Fruit fly (Drosophila melanogaster) whole organism, embryonic: ENCODE results near the gene mRpL12.
A peak's percentile ranks its signal among the peaks of the same experiment; 100 is the strongest.

Experiments used
- Ada2b ChIP-seq: fragments of 200-800 bp; sonication (Bioruptor generic); IDR thresholded peaks from 2 replicates; pipeline ENCODE4 v1.3.6; 2022; ENCODE audit warnings: missing biosample characterization, missing genetic modification characterization
- CG11723 ChIP-seq: fragments of 200-800 bp; sonication (Bioruptor generic); optimal IDR thresholded peaks from 2 replicates; lab custom pipeline; 2017; ENCODE audit warnings: missing biosample characterization, mild to moderate bottlenecking, missing genetic modification characterization
- CG12071 ChIP-seq: fragments of 200-800 bp; sonication (Bioruptor generic); optimal IDR thresholded peaks from 3 replicates; lab custom pipeline; 2018; ENCODE audit warnings: missing biosample characterization, mild to moderate bottlenecking, missing genetic modification characterization
- CG12155 ChIP-seq: fragments of 200-800 bp; sonication (Bioruptor generic); optimal IDR thresholded peaks from 3 replicates; lab custom pipeline; 2016; ENCODE audit warnings: missing biosample characterization, missing genetic modification characterization
- CG13424 ChIP-seq: fragments of 200-800 bp; sonication (Bioruptor generic); optimal IDR thresholded peaks from 2 replicates; lab custom pipeline; 2019; ENCODE audit warnings: missing biosample characterization, mild to moderate bottlenecking, missing genetic modification characterization, moderate library complexity
- CG15269 ChIP-seq: fragments of 200-800 bp; sonication (Bioruptor generic); optimal IDR thresholded peaks from 2 replicates; lab custom pipeline; 2018; ENCODE audit warnings: missing biosample characterization, mild to moderate bottlenecking, missing genetic modification characterization, moderate library complexity
- CG18476 ChIP-seq: fragments of 200-800 bp; sonication (Bioruptor generic); optimal IDR thresholded peaks from 2 replicates; lab custom pipeline; 2016; ENCODE audit warnings: missing biosample characterization, mild to moderate bottlenecking, missing genetic modification characterization
- CG31388 ChIP-seq: fragments of 200-800 bp; sonication (Bioruptor generic); optimal IDR thresholded peaks from 2 replicates; lab custom pipeline; 2016; ENCODE audit warnings: missing biosample characterization, missing genetic modification characterization
- CG3281 ChIP-seq: fragments of 200-800 bp; sonication (Bioruptor generic); optimal IDR thresholded peaks from 3 replicates; lab custom pipeline; 2017; ENCODE audit warnings: missing biosample characterization, mild to moderate bottlenecking, missing genetic modification characterization
- CG3995 ChIP-seq: fragments of 200-800 bp; sonication (Bioruptor generic); optimal IDR thresholded peaks from 3 replicates; lab custom pipeline; 2016; ENCODE audit warnings: missing biosample characterization, missing genetic modification characterization
- CG4617 ChIP-seq: fragments of 200-800 bp; sonication (Bioruptor generic); optimal IDR thresholded peaks from 3 replicates; lab custom pipeline; 2016; ENCODE audit warnings: missing biosample characterization, missing genetic modification characterization, borderline replicate concordance
- CG7556 ChIP-seq: fragments of 200-800 bp; sonication (Bioruptor generic); optimal IDR thresholded peaks from 2 replicates; lab custom pipeline; 2017; ENCODE audit warnings: missing biosample characterization, mild to moderate bottlenecking, missing genetic modification characterization
- CG7987 ChIP-seq: fragments of 200-800 bp; sonication (Bioruptor generic); optimal IDR thresholded peaks from 2 replicates; lab custom pipeline; 2018; ENCODE audit warnings: missing biosample characterization, mild to moderate bottlenecking, missing genetic modification characterization, moderate library complexity
- D19B ChIP-seq: fragments of 200-800 bp; sonication (Bioruptor generic); optimal IDR thresholded peaks from 2 replicates; lab custom pipeline; 2017; ENCODE audit warnings: missing biosample characterization, mild to moderate bottlenecking, missing genetic modification characterization
- Doc2 ChIP-seq: fragments of 200-800 bp; sonication (Bioruptor generic); IDR thresholded peaks from 2 replicates; pipeline ENCODE4 v1.3.6; 2022; ENCODE audit warnings: missing biosample characterization, missing genetic modification characterization
- Dp ChIP-seq: fragments of 200-800 bp; sonication (Bioruptor generic); optimal IDR thresholded peaks from 2 replicates; lab custom pipeline; 2018; ENCODE audit warnings: missing biosample characterization, mild to moderate bottlenecking, missing genetic modification characterization, moderate library complexity
- Gug ChIP-seq: fragments of 200-800 bp; sonication (Bioruptor generic); IDR thresholded peaks from 4 replicates; pipeline ENCODE4 v1.3.6; 2022; ENCODE audit warnings: missing biosample characterization, missing genetic modification characterization
- Myb ChIP-seq: fragments of 200-800 bp; sonication (Bioruptor generic); optimal IDR thresholded peaks from 2 replicates; lab custom pipeline; 2016; ENCODE audit warnings: missing biosample characterization, missing genetic modification characterization
- Nf-YA ChIP-seq: fragments of 200-800 bp; sonication (Bioruptor generic); IDR thresholded peaks from 2 replicates; pipeline ENCODE4 v1.3.6; 2022; ENCODE audit warnings: missing biosample characterization, missing genetic modification characterization
- NfI ChIP-seq: fragments of 200-800 bp; sonication (Bioruptor generic); optimal IDR thresholded peaks from 3 replicates; lab custom pipeline; 2018; ENCODE audit warnings: missing biosample characterization, mild to moderate bottlenecking, missing genetic modification characterization, moderate library complexity
- PHDP ChIP-seq: fragments of 200-800 bp; sonication (Bioruptor generic); optimal IDR thresholded peaks from 3 replicates; lab custom pipeline; 2018; ENCODE audit warnings: missing biosample characterization, mild to moderate bottlenecking, missing genetic modification characterization, moderate library complexity
- Scr ChIP-seq: fragments of 200-800 bp; sonication (Bioruptor generic); IDR thresholded peaks from 2 replicates; pipeline ENCODE4 v1.3.6; 2022; ENCODE audit warnings: missing biosample characterization, missing genetic modification characterization; ENCODE audit not compliant: partially characterized antibody
- ase ChIP-seq: fragments of 200-800 bp; sonication (Bioruptor generic); IDR thresholded peaks from 3 replicates; pipeline ENCODE4 v1.3.6; 2022; ENCODE audit warnings: missing biosample characterization, missing genetic modification characterization
- ato ChIP-seq: fragments of 200-800 bp; sonication (Bioruptor generic); IDR thresholded peaks from 2 replicates; pipeline ENCODE4 v1.3.6; 2022; ENCODE audit warnings: missing biosample characterization, missing genetic modification characterization; ENCODE audit not compliant: partially characterized antibody
- chm ChIP-seq: fragments of 200-800 bp; sonication (Bioruptor generic); IDR thresholded peaks from 2 replicates; pipeline ENCODE4 v1.3.6; 2022; ENCODE audit warnings: missing biosample characterization, missing genetic modification characterization
- crol ChIP-seq: fragments of 200-800 bp; sonication (Bioruptor generic); IDR thresholded peaks from 2 replicates; pipeline ENCODE4 v1.3.6; 2022; ENCODE audit warnings: missing biosample characterization, missing genetic modification characterization
- danr ChIP-seq: fragments of 200-800 bp; sonication (Bioruptor generic); IDR thresholded peaks from 2 replicates; pipeline ENCODE4 v1.3.6; 2022; ENCODE audit warnings: missing biosample characterization, missing genetic modification characterization
- dpn ChIP-seq, 2 experiments: fragments of 200-800 bp; sonication (Bioruptor generic); optimal IDR thresholded peaks; 3 replicates each; lab custom pipeline; 2016; ENCODE audit warnings: missing biosample characterization in 2 of 2, missing genetic modification characterization in 2 of 2
- eve ChIP-seq, 2 experiments: fragments of >200 bp; optimal IDR thresholded peaks; 2 replicates each; lab custom pipeline; 2017; ENCODE audit warnings: missing biosample characterization in 2 of 2, missing genetic modification characterization in 2 of 2
- ewg ChIP-seq: fragments of 200-800 bp; sonication (Bioruptor generic); optimal IDR thresholded peaks from 3 replicates; lab custom pipeline; 2017; ENCODE audit warnings: mild to moderate bottlenecking, missing biosample characterization, missing genetic modification reagents, missing genetic modification characterization
- ftz-f1 ChIP-seq: fragments of 200-800 bp; sonication (Bioruptor generic); optimal IDR thresholded peaks from 2 replicates; lab custom pipeline; 2016; ENCODE audit warnings: missing biosample characterization, missing genetic modification characterization
- hb ChIP-seq: fragments of 200-800 bp; sonication (Bioruptor generic); IDR thresholded peaks from 3 replicates; pipeline ENCODE4 v1.3.6; 2022; ENCODE audit warnings: missing biosample characterization, missing genetic modification characterization; ENCODE audit not compliant: partially characterized antibody
- her ChIP-seq: fragments of 200-800 bp; sonication (Bioruptor generic); optimal IDR thresholded peaks from 2 replicates; lab custom pipeline; 2016; ENCODE audit warnings: missing biosample characterization, missing genetic modification characterization
- jing ChIP-seq: fragments of 200-800 bp; sonication (Bioruptor generic); optimal IDR thresholded peaks from 2 replicates; lab custom pipeline; 2018; ENCODE audit warnings: missing biosample characterization, mild to moderate bottlenecking, missing genetic modification characterization
- kah ChIP-seq: fragments of 200-800 bp; sonication (Bioruptor generic); optimal IDR thresholded peaks from 2 replicates; lab custom pipeline; 2018; ENCODE audit warnings: missing biosample characterization, mild to moderate bottlenecking, missing genetic modification characterization
- lab ChIP-seq: fragments of 200-800 bp; sonication (Bioruptor generic); optimal IDR thresholded peaks from 3 replicates; lab custom pipeline; 2017; ENCODE audit warnings: missing biosample characterization, missing genetic modification characterization, mild to moderate bottlenecking, moderate library complexity, missing genetic modification reagents
- nau ChIP-seq: fragments of 200-800 bp; sonication (Bioruptor generic); optimal IDR thresholded peaks from 3 replicates; lab custom pipeline; 2017; ENCODE audit warnings: missing biosample characterization, mild to moderate bottlenecking, missing genetic modification characterization, missing genetic modification reagents
- pan ChIP-seq, 4 experiments: fragments of >200 bp in 3 of 4; fragments of 200-800 bp in 1 of 4; sonication (Bioruptor generic) in 1 of 4; optimal IDR thresholded peaks in 3 of 4; IDR thresholded peaks in 1 of 4; 2 replicates each; pipeline versions ENCODE4 v1.3.6 to Lab custom; 2017 to 2022; ENCODE audit warnings: missing biosample characterization in 2 of 4, missing genetic modification characterization in 2 of 4, mixed read lengths in 1 of 4
- pfk ChIP-seq: fragments of 200-800 bp; sonication (Bioruptor generic); optimal IDR thresholded peaks from 2 replicates; lab custom pipeline; 2018; ENCODE audit warnings: missing biosample characterization, mild to moderate bottlenecking, missing genetic modification characterization, moderate library complexity
- pros ChIP-seq: fragments of 200-800 bp; sonication (Bioruptor generic); optimal IDR thresholded peaks from 3 replicates; lab custom pipeline; 2019; ENCODE audit warnings: missing biosample characterization, mild to moderate bottlenecking, missing genetic modification characterization, moderate library complexity
- psq ChIP-seq: fragments of 200-800 bp; sonication (Bioruptor generic); optimal IDR thresholded peaks from 2 replicates; lab custom pipeline; 2017; ENCODE audit warnings: missing biosample characterization, missing genetic modification characterization
- sens-2 ChIP-seq: fragments of 200-800 bp; sonication (Bioruptor generic); IDR thresholded peaks from 2 replicates; pipeline ENCODE4 v1.3.6; 2022; ENCODE audit warnings: missing biosample characterization, missing genetic modification characterization
- sim ChIP-seq: fragments of 200-800 bp; sonication (Bioruptor generic); IDR thresholded peaks from 2 replicates; pipeline ENCODE4 v1.3.6; 2022; ENCODE audit warnings: missing biosample characterization, missing genetic modification characterization
- slp2 ChIP-seq: fragments of 200-800 bp; sonication (Bioruptor generic); optimal IDR thresholded peaks from 2 replicates; lab custom pipeline; 2016; ENCODE audit warnings: missing biosample characterization, missing genetic modification characterization
- unc-4 ChIP-seq: fragments of 200-800 bp; sonication (Bioruptor generic); IDR thresholded peaks from 2 replicates; pipeline ENCODE4 v1.3.6; 2022; ENCODE audit warnings: missing biosample characterization, missing genetic modification characterization; ENCODE audit not compliant: partially characterized antibody
- unpg ChIP-seq: fragments of 200-800 bp; sonication (Bioruptor generic); optimal IDR thresholded peaks from 3 replicates; lab custom pipeline; 2018; ENCODE audit warnings: missing biosample characterization, mild to moderate bottlenecking, missing genetic modification characterization, moderate library complexity
- vvl ChIP-seq: fragments of 200-800 bp; sonication (Bioruptor generic); IDR thresholded peaks from 2 replicates; pipeline ENCODE4 v1.3.6; 2022; ENCODE audit warnings: missing biosample characterization, missing genetic modification characterization
- z ChIP-seq: fragments of 200-800 bp; sonication (Bioruptor generic); IDR thresholded peaks from 3 replicates; pipeline ENCODE4 v1.3.6; 2022; ENCODE audit warnings: missing biosample characterization, missing genetic modification characterization

mRpL12 gene

dm6 chr3L:8953199-8953956 lies 3.2 kb upstream of the mRpL12 start (continued):
- TF ChIP-seq jing (GFP tag; lab: Kevin White, UChicago) (peak; percentile 21), ase (GFP tag; lab: Robert Waterston, UW) (no peak), pan (optimal IDR thresholded peaks at IDR 0.05; lab: Kevin White, UChicago) (no peak), pan (GFP tag; optimal IDR thresholded peaks at IDR 0.05 in 1 of 2, IDR thresholded peaks at IDR 0.05 in 1 of 2) (peak in 1 of 2 experiments; percentile 16), Scr (GFP tag; lab: Robert Waterston, UW) (peak; percentile 17), slp2 (GFP tag; lab: Kevin White, UChicago) (peak; percentile 19), PHDP (tag; lab: Kevin White, UChicago) (peak; percentile 69), Myb (GFP tag; lab: Kevin White, UChicago) (no peak), CG11723 (GFP tag; lab: Kevin White, UChicago) (peak; percentile 49), kah (GFP tag; lab: Kevin White, UChicago) (peak; percentile 4), unc-4 (GFP tag; lab: Robert Waterston, UW) (no peak), NfI (GFP tag; lab: Kevin White, UChicago) (peak; percentile 51), CG12071 (GFP tag; lab: Kevin White, UChicago) (peak; percentile 46), Ada2b (GFP tag; lab: Robert Waterston, UW) (0 out of 2 replicates have a peak, but pooled peaks have one; percentile 26), crol (GFP tag; lab: Robert Waterston, UW) (no peak), pfk (GFP tag; lab: Kevin White, UChicago) (peak; percentile 11), Doc2 (no peak), chm (peak; percentile 63), sens-2 (GFP tag; lab: Robert Waterston, UW) (no peak; the same call in 1 of the 2 replicates), ato (GFP tag; lab: Robert Waterston, UW) (peak; percentile 27; the same call in 1 of the 2 replicates), dpn (GFP tag; optimal IDR thresholded peaks at IDR 0.05; lab: Kevin White, UChicago) (peak; percentile 41 to 57), CG3281 (GFP tag; lab: Kevin White, UChicago) (peak; percentile 73), z (GFP tag; lab: Robert Waterston, UW) (no peak), pros (peak; percentile 77), sim (GFP tag; lab: Robert Waterston, UW) (no peak), danr (GFP tag; lab: Robert Waterston, UW) (no peak), eve (GFP tag; optimal IDR thresholded peaks at IDR 0.05; lab: Kevin White, UChicago) (no peak), lab (peak; percentile 72), CG7987 (peak; percentile 11), CG3995 (GFP tag; lab: Kevin White, UChicago) (no peak), Dp (GFP tag; lab: Kevin White, UChicago) (no peak), CG31388 (GFP tag; lab: Kevin White, UChicago) (no peak), ftz-f1 (GFP tag; lab: Kevin White, UChicago) (no peak), CG15269 (tag; lab: Kevin White, UChicago) (peak; percentile 77), D19B (GFP tag; lab: Kevin White, UChicago) (peak; percentile 49), nau (GFP tag; lab: Kevin White, UChicago) (peak; percentile 60), CG18476 (peak; percentile 55), CG12155 (GFP tag; lab: Kevin White, UChicago) (peak; percentile 87), CG4617 (GFP tag; lab: Kevin White, UChicago) (no peak), CG7556 (peak; percentile 84), vvl (GFP tag; lab: Robert Waterston, UW) (peak; percentile 14; the same call in 1 of the 2 replicates), psq (GFP tag; lab: Kevin White, UChicago) (no peak), unpg (GFP tag; lab: Kevin White, UChicago) (peak; percentile 72), Gug (GFP tag; lab: Robert Waterston, UW) (0 out of 4 replicates have a peak, but pooled peaks have one; percentile 8), CG13424 (tag; lab: Kevin White, UChicago) (peak; percentile 77), hb (GFP tag; lab: Robert Waterston, UW) (no peak), her (no peak), ewg (GFP tag; lab: Kevin White, UChicago) (peak; percentile 16), Nf-YA (GFP tag; lab: Robert Waterston, UW) (no peak)
